Worm (Caenorhabditis elegans): ENCODE data around the gene F16G10.8.

DNA sequence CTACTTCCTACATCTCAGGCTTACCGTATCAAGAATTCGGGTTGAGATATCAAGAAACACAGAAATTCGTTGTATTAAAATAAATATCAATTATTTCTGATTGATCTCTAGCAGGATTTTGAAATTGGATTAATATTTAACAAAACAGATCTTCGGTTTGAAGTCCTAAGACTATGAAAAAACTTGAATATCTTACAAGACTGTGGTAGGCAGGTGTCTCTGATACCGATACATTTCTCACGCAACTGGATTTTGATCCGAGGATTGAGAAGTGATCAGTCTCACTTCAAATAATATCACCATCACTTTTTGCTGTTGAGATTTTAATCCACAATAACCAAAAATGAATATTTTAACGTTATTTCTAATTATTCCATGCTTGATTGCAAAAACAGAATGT is 36.6 kb downstream of the F16G10.8 start, which contains the start of gene F43C11.4:
- no peak for TF ChIP-seq ztf-29 (GFP tag; IDR thresholded peaks at IDR 0.05)
- TF ChIP-seq med-1 (GFP tag; optimal IDR thresholded peaks at IDR 0.05; ENCODE audit: insufficient read depth): no peak
- no peak for TF ChIP-seq T22C8.4 (GFP tag; IDR thresholded peaks at IDR 0.05)
- TF ChIP-seq tab-1 (GFP tag; IDR thresholded peaks at IDR 0.05): no peak
- TF ChIP-seq klf-2 (GFP tag; conservative IDR thresholded peaks at IDR 0.05): no peak
- TF ChIP-seq ztf-23 (GFP tag; IDR thresholded peaks at IDR 0.05): no peak
- no peak for TF ChIP-seq ref-1 (GFP tag; conservative IDR thresholded peaks at IDR 0.05)
- no peak for TF ChIP-seq flt-1 (GFP tag; IDR thresholded peaks at IDR 0.05)
- TF ChIP-seq cog-1 (tag; optimal IDR thresholded peaks at IDR 0.05): no peak
